Fruit fly (Drosophila melanogaster) whole organism, pupa: ENCODE measurements around the gene CG3164.

Experiments
- CG10348 ChIP-seq: fragments of 200-800 bp; sonication (Bioruptor generic); IDR thresholded peaks from 2 replicates; pipeline ENCODE4 v1.3.6; 2022; ENCODE audit warnings: missing biosample characterization, missing genetic modification characterization
- CG12605 ChIP-seq: fragments of 200-800 bp; sonication (Bioruptor generic); IDR thresholded peaks from 2 replicates; pipeline ENCODE4 v1.3.6; 2022; ENCODE audit warnings: missing biosample characterization, missing genetic modification characterization
- CG13204 ChIP-seq: fragments of 200-800 bp; sonication (Bioruptor generic); optimal IDR thresholded peaks from 2 replicates; lab custom pipeline; 2018; ENCODE audit warnings: missing biosample characterization, mild to moderate bottlenecking, missing genetic modification characterization, moderate library complexity
- CG14655 ChIP-seq: fragments of 200-800 bp; sonication (Bioruptor generic); optimal IDR thresholded peaks from 3 replicates; lab custom pipeline; 2017; ENCODE audit warnings: mild to moderate bottlenecking, missing biosample characterization, missing genetic modification reagents, missing genetic modification characterization
- CG15710 ChIP-seq: fragments of 200-800 bp; sonication (Bioruptor generic); optimal IDR thresholded peaks from 2 replicates; lab custom pipeline; 2018; ENCODE audit warnings: missing biosample characterization, mild to moderate bottlenecking, missing genetic modification characterization, moderate library complexity
- CG17806 ChIP-seq: fragments of 200-800 bp; sonication (Bioruptor generic); optimal IDR thresholded peaks from 2 replicates; lab custom pipeline; 2018; ENCODE audit warnings: missing biosample characterization, mild to moderate bottlenecking, missing genetic modification characterization, moderate library complexity
- CG32121 ChIP-seq: fragments of 200-800 bp; sonication (Bioruptor generic); IDR thresholded peaks from 2 replicates; pipeline ENCODE4 v1.3.6; 2022; ENCODE audit warnings: missing biosample characterization, missing genetic modification characterization
- CG34367 ChIP-seq: fragments of 200-800 bp; sonication (Bioruptor generic); optimal IDR thresholded peaks from 2 replicates; lab custom pipeline; 2018; ENCODE audit warnings: missing biosample characterization, mild to moderate bottlenecking, missing genetic modification characterization
- CG4496 ChIP-seq: fragments of 200-800 bp; sonication (Bioruptor generic); IDR thresholded peaks from 3 replicates; pipeline ENCODE4 v1.3.6; 2022; ENCODE audit warnings: missing biosample characterization, missing genetic modification characterization
- CG8159 ChIP-seq: fragments of 200-800 bp; sonication (Bioruptor generic); optimal IDR thresholded peaks from 3 replicates; lab custom pipeline; 2018; ENCODE audit warnings: missing biosample characterization, mild to moderate bottlenecking, missing genetic modification characterization, moderate library complexity
- CG8301 ChIP-seq: fragments of 200-800 bp; sonication (Bioruptor generic); optimal IDR thresholded peaks from 2 replicates; lab custom pipeline; 2018; ENCODE audit warnings: missing biosample characterization, mild to moderate bottlenecking, missing genetic modification characterization
- CG9948 ChIP-seq: fragments of 200-800 bp; sonication (Bioruptor generic); optimal IDR thresholded peaks from 2 replicates; lab custom pipeline; 2018; ENCODE audit warnings: missing biosample characterization, mild to moderate bottlenecking, missing genetic modification characterization, moderate library complexity
- D1 ChIP-seq: fragments of 200-800 bp; sonication (Bioruptor generic); optimal IDR thresholded peaks from 2 replicates; lab custom pipeline; 2018; ENCODE audit warnings: missing biosample characterization, mild to moderate bottlenecking, missing genetic modification characterization, moderate library complexity
- EcR ChIP-seq: fragments of 200-800 bp; sonication (Bioruptor generic); optimal IDR thresholded peaks from 3 replicates; lab custom pipeline; 2019; ENCODE audit warnings: missing biosample characterization, missing genetic modification characterization, mild to moderate bottlenecking, moderate library complexity, missing genetic modification reagents
- Ets98B ChIP-seq: fragments of 200-800 bp; sonication (Bioruptor generic); IDR thresholded peaks from 2 replicates; pipeline ENCODE4 v1.3.6; 2022; ENCODE audit warnings: missing biosample characterization, missing genetic modification characterization
- Pif1A ChIP-seq: fragments of 200-800 bp; sonication (Bioruptor generic); optimal IDR thresholded peaks from 3 replicates; lab custom pipeline; 2016; ENCODE audit warnings: missing biosample characterization, missing genetic modification characterization
- Pif1B ChIP-seq: fragments of 200-800 bp; sonication (Bioruptor generic); optimal IDR thresholded peaks from 3 replicates; lab custom pipeline; 2016; ENCODE audit warnings: missing biosample characterization, missing genetic modification characterization
- Snoo ChIP-seq: fragments of 200-800 bp; sonication (Bioruptor generic); optimal IDR thresholded peaks from 3 replicates; lab custom pipeline; 2017; ENCODE audit warnings: missing biosample characterization, mild to moderate bottlenecking, missing genetic modification characterization, inconsistent platforms
- fd96Ca ChIP-seq: fragments of 200-800 bp; sonication (Bioruptor generic); IDR thresholded peaks from 3 replicates; pipeline ENCODE4 v1.3.6; 2022; ENCODE audit warnings: missing biosample characterization, missing genetic modification characterization
- gl ChIP-seq: fragments of 200-800 bp; sonication (Bioruptor generic); optimal IDR thresholded peaks from 2 replicates; lab custom pipeline; 2018; ENCODE audit warnings: missing biosample characterization, mild to moderate bottlenecking, missing genetic modification characterization
- rn ChIP-seq: fragments of 200-800 bp; sonication (Bioruptor generic); IDR thresholded peaks from 2 replicates; pipeline ENCODE4 v1.3.6; 2022; ENCODE audit warnings: missing biosample characterization, missing genetic modification characterization

Gene CG3164

dm6 chr2L:136747-137709 is 6.4 kb upstream of the CG3164 start:
- peak; percentile 14 for TF ChIP-seq EcR (GFP tag; lab: Kevin White, UChicago)
- TF ChIP-seq CG15710 (tag; lab: Kevin White, UChicago), result no peak
- TF ChIP-seq CG4496 (GFP tag; lab: Robert Waterston, UW), result no peak
- TF ChIP-seq Snoo (tag; lab: Kevin White, UChicago), result peak; percentile 40
- no peak for TF ChIP-seq CG13204 (GFP tag; lab: Kevin White, UChicago)

- TF ChIP-seq rn (GFP tag; lab: Robert Waterston, UW), result no peak
- TF ChIP-seq CG34367, result no peak
- TF ChIP-seq CG8159 (tag; lab: Kevin White, UChicago), result no peak
- TF ChIP-seq fd96Ca (GFP tag; lab: Robert Waterston, UW), result no peak
- TF ChIP-seq CG10348 (GFP tag; lab: Robert Waterston, UW), result no peak
- no peak for TF ChIP-seq Ets98B
- no peak for TF ChIP-seq gl
- no peak for TF ChIP-seq CG12605 (GFP tag; lab: Robert Waterston, UW)
- TF ChIP-seq CG9948 (tag; lab: Kevin White, UChicago), result no peak
- TF ChIP-seq Pif1A (GFP tag; lab: Kevin White, UChicago), result no peak
- no peak for TF ChIP-seq EcR (GFP tag; lab: Kevin White, UChicago)
- TF ChIP-seq CG8301 (tag; lab: Kevin White, UChicago), result no peak
- TF ChIP-seq CG13204 (GFP tag; lab: Kevin White, UChicago), result no peak
- TF ChIP-seq Pif1B, result no peak
- no peak for TF ChIP-seq D1 (tag; lab: Kevin White, UChicago)
- TF ChIP-seq Snoo (tag; lab: Kevin White, UChicago), result no peak
- TF ChIP-seq CG14655, result no peak
- no peak for TF ChIP-seq CG4496 (GFP tag; lab: Robert Waterston, UW)
- TF ChIP-seq, all 21 proteins: peak for 0
These were observed 5.5 kb upstream of the CG3164 start for dm6 chr2L:136131-136426.

dm6 chr2L:135383-136130 is 5.0 kb upstream of the CG3164 start:
- TF ChIP-seq EcR (GFP tag; lab: Kevin White, UChicago), result peak; percentile 41
- peak; percentile 25 for TF ChIP-seq Pif1A (GFP tag; lab: Kevin White, UChicago)
- peak; percentile 3 for TF ChIP-seq CG34367
- peak; percentile 17 for TF ChIP-seq gl
- TF ChIP-seq CG4496 (GFP tag; lab: Robert Waterston, UW), result no peak

- peak; percentile 56 for TF ChIP-seq EcR (GFP tag; lab: Kevin White, UChicago)
- no peak for TF ChIP-seq CG8301 (tag; lab: Kevin White, UChicago)
- no peak for TF ChIP-seq CG14655
- 0 out of 2 replicates have a peak, but pooled peaks have one; percentile 33 for TF ChIP-seq Ets98B
- TF ChIP-seq fd96Ca (GFP tag; lab: Robert Waterston, UW), result peak; percentile 17; the same call in 1 of the 3 replicates
- TF ChIP-seq CG17806, result no peak
- TF ChIP-seq CG15710 (tag; lab: Kevin White, UChicago), result no peak
- TF ChIP-seq CG13204 (GFP tag; lab: Kevin White, UChicago), result no peak
These were observed 4.2 kb upstream of the CG3164 start for dm6 chr2L:134563-135382.

dm6 chr2L:131466-132270 is 1.1 kb upstream of the CG3164 start, which contains the start of gene Gs1:
TSS of gene Gs1 (plus strand) at chr2L:132077.
- no peak for TF ChIP-seq Snoo (tag; lab: Kevin White, UChicago)
- no peak for TF ChIP-seq CG9948 (tag; lab: Kevin White, UChicago)
- TF ChIP-seq Pif1B, result peak; percentile 13
- peak; percentile 52 for TF ChIP-seq CG14655
- TF ChIP-seq CG4496 (GFP tag; lab: Robert Waterston, UW), result peak; percentile 60; the same call in 2 of the 3 replicates
- TF ChIP-seq D1 (tag; lab: Kevin White, UChicago), result no peak
- TF ChIP-seq CG12605 (GFP tag; lab: Robert Waterston, UW), result peak; percentile 71
- peak; percentile 2 for TF ChIP-seq CG15710 (tag; lab: Kevin White, UChicago)
- TF ChIP-seq CG34367, result peak; percentile 34
- TF ChIP-seq Ets98B, result peak; percentile 79
- TF ChIP-seq CG17806, result no peak
- TF ChIP-seq EcR (GFP tag; lab: Kevin White, UChicago), result peak; percentile 35
- no peak for TF ChIP-seq CG8159 (tag; lab: Kevin White, UChicago)
- no peak for TF ChIP-seq CG10348 (GFP tag; lab: Robert Waterston, UW)
- peak; percentile 61 for TF ChIP-seq gl
- peak; percentile 17 for TF ChIP-seq Pif1A (GFP tag; lab: Kevin White, UChicago)
- no peak for TF ChIP-seq CG32121
- TF ChIP-seq CG8301 (tag; lab: Kevin White, UChicago), result peak; percentile 25
- TF ChIP-seq rn (GFP tag; lab: Robert Waterston, UW), result no peak
- peak; percentile 39; the same call in 1 of the 3 replicates for TF ChIP-seq fd96Ca (GFP tag; lab: Robert Waterston, UW)
- TF ChIP-seq CG13204 (GFP tag; lab: Kevin White, UChicago), result peak; percentile 44
